Worm (Caenorhabditis elegans): ENCODE data around the gene ZK1098.12.

ZK1098.12 gene

ce11 chrIII:9525252-9525651, 19.7 kb upstream of the ZK1098.12 start, which contains the start of gene trpp-3:
trpp-3 (plus strand) TSS chrIII:9525552.
- TF ChIP-seq unc-62 (GFP tag; optimal IDR thresholded peaks at IDR 0.05) = no peak

- no peak for TF ChIP-seq unc-62 (GFP tag; optimal IDR thresholded peaks at IDR 0.05)
Measured at ce11 chrIII:9526851-9527250, 18.1 kb upstream of the ZK1098.12 start, which contains the start of gene ZK1098.6. ZK1098.6 (plus strand) TSS chrIII:9527151.

ce11 chrIII:9528824-9529223, 16.1 kb upstream of the ZK1098.12 start, which contains the start of gene ZK1098.2:
ZK1098.2 (plus strand) TSS chrIII:9529159.
- TF ChIP-seq unc-62 (GFP tag; optimal IDR thresholded peaks at IDR 0.05) = no peak

ce11 chrIII:9538655-9539155, 6.2 kb upstream of the ZK1098.12 start, which contains the start of gene ZK1098.3:
ZK1098.3 (minus strand) TSS chrIII:9538705.
- TF ChIP-seq unc-62 (GFP tag; optimal IDR thresholded peaks at IDR 0.05) = no peak

ce11 chrIII:9542280-9542679, 2.6 kb upstream of the ZK1098.12 start, which contains the start of gene mut-7:
mut-7 (minus strand) TSS chrIII:9542380.
- no peak for TF ChIP-seq unc-62 (GFP tag; optimal IDR thresholded peaks at IDR 0.05)

- no peak for TF ChIP-seq unc-62 (GFP tag; optimal IDR thresholded peaks at IDR 0.05)
Measured at ce11 chrIII:9542816-9543215, 2.1 kb upstream of the ZK1098.12 start, which contains the start of gene eif-2Balpha. eif-2Balpha (plus strand) TSS chrIII:9543119.

ce11 chrIII:9544125-9544524, 795 bp upstream of the ZK1098.12 start, which contains the start of gene ZK1098.9:
ZK1098.9 (plus strand) TSS chrIII:9544425.
- no peak for TF ChIP-seq unc-62 (GFP tag; optimal IDR thresholded peaks at IDR 0.05)

- no peak for TF ChIP-seq unc-62 (GFP tag; optimal IDR thresholded peaks at IDR 0.05)
Measured at ce11 chrIII:9546016-9546659, 1.2 kb downstream of the ZK1098.12 start, which contains the start of gene unc-16. unc-16 (plus strand) TSS chrIII:9546258.

- no peak for TF ChIP-seq unc-62 (GFP tag; optimal IDR thresholded peaks at IDR 0.05)
Measured at ce11 chrIII:9556300-9556699, 11.4 kb downstream of the ZK1098.12 start, which contains the start of gene ZK1098.11. ZK1098.11 (plus strand) TSS chrIII:9556600.

ce11 chrIII:9558463-9558862, 13.5 kb downstream of the ZK1098.12 start, which contains the start of gene C48B4.6:
C48B4.6 (minus strand) TSS chrIII:9558563.
- no peak for TF ChIP-seq unc-62 (GFP tag; optimal IDR thresholded peaks at IDR 0.05)

ce11 chrIII:9559381-9559881, 14.5 kb downstream of the ZK1098.12 start, which contains the start of gene C48B4.7:
C48B4.7 (minus strand) TSS chrIII:9559431.
- no peak for TF ChIP-seq unc-62 (GFP tag; optimal IDR thresholded peaks at IDR 0.05)

ce11 chrIII:9561158-9561557, 16.2 kb downstream of the ZK1098.12 start, which contains the start of gene C48B4.8:
C48B4.8 (minus strand) TSS chrIII:9561258.
- no peak for TF ChIP-seq unc-62 (GFP tag; optimal IDR thresholded peaks at IDR 0.05)

- no peak for TF ChIP-seq unc-62 (GFP tag; optimal IDR thresholded peaks at IDR 0.05)
Measured at ce11 chrIII:9563235-9563634, 18.3 kb downstream of the ZK1098.12 start, which contains the start of gene C48B4.9. C48B4.9 (minus strand) TSS chrIII:9563335.

ce11 chrIII:9564410-9564809, 19.5 kb downstream of the ZK1098.12 start, which contains the start of gene C48B4.10:
C48B4.10 (minus strand) TSS chrIII:9564510.
- no peak for TF ChIP-seq unc-62 (GFP tag; optimal IDR thresholded peaks at IDR 0.05)

- no peak for TF ChIP-seq unc-62 (GFP tag; optimal IDR thresholded peaks at IDR 0.05)
Measured at ce11 chrIII:9565973-9566372, 21.1 kb downstream of the ZK1098.12 start, which contains the start of gene C48B4.11. C48B4.11 (minus strand) TSS chrIII:9566115.

- TF ChIP-seq unc-62 (GFP tag; optimal IDR thresholded peaks at IDR 0.05) = no peak
Measured at ce11 chrIII:9568451-9568850, 23.5 kb downstream of the ZK1098.12 start, which contains the start of gene C48B4.13. C48B4.13 (plus strand) TSS chrIII:9568751.

Data from whole organism, dauer.